Fruit fly (Drosophila melanogaster): ENCODE measurements around the gene CG4174.

- TF ChIP-seq CG17806 (tag; optimal IDR thresholded peaks at IDR 0.05) (no peak), Pif1A (GFP tag; optimal IDR thresholded peaks at IDR 0.05) (no peak), Snoo (tag; optimal IDR thresholded peaks at IDR 0.05) (no peak), EcR (GFP tag; optimal IDR thresholded peaks at IDR 0.05) (no peak), CG13204 (GFP tag; optimal IDR thresholded peaks at IDR 0.05) (no peak), gl (tag; optimal IDR thresholded peaks at IDR 0.05) (no peak)
These were observed 36.0 kb upstream of the CG4174 start for dm6 chr3L:18653737-18654136.

Data from whole organism, pupa.